Fruit fly (Drosophila melanogaster) whole organism, embryonic: Measurements from ENCODE around the gene Ubc6.

Experiments used
- Antp ChIP-seq: fragments of 200-800 bp; sonication (Bioruptor generic); optimal IDR thresholded peaks from 3 replicates; lab custom pipeline; 2016; ENCODE audit warnings: missing biosample characterization, missing genetic modification characterization
- B-H2 ChIP-seq: fragments of 200-800 bp; sonication (Bioruptor generic); optimal IDR thresholded peaks from 2 replicates; lab custom pipeline; 2018; ENCODE audit warnings: missing biosample characterization, mild to moderate bottlenecking, missing genetic modification characterization
- CG10979 ChIP-seq: fragments of 200-800 bp; sonication (Bioruptor generic); optimal IDR thresholded peaks from 2 replicates; lab custom pipeline; 2018; ENCODE audit warnings: missing biosample characterization, mild to moderate bottlenecking, missing genetic modification characterization, moderate library complexity
- CG15601 ChIP-seq: fragments of 200-800 bp; sonication (Bioruptor generic); optimal IDR thresholded peaks from 3 replicates; lab custom pipeline; 2019; ENCODE audit warnings: missing biosample characterization, mild to moderate bottlenecking, missing genetic modification characterization, moderate library complexity
- CG17359 ChIP-seq: fragments of 200-800 bp; sonication (Bioruptor generic); optimal IDR thresholded peaks from 3 replicates; lab custom pipeline; 2018; ENCODE audit warnings: missing biosample characterization, mild to moderate bottlenecking, missing genetic modification characterization, moderate library complexity
- CG17361 ChIP-seq: fragments of 200-800 bp; sonication (Bioruptor generic); IDR thresholded peaks from 3 replicates; pipeline ENCODE4 v1.3.6; 2022; ENCODE audit warnings: missing biosample characterization, missing genetic modification characterization
- CG2129 ChIP-seq: fragments of 200-800 bp; sonication (Bioruptor generic); IDR thresholded peaks from 2 replicates; pipeline ENCODE4 v1.3.6; 2022; ENCODE audit warnings: missing biosample characterization, missing genetic modification characterization; ENCODE audit not compliant: partially characterized antibody
- CG2199 ChIP-seq: fragments of 200-800 bp; sonication (Bioruptor generic); IDR thresholded peaks from 3 replicates; pipeline ENCODE4 v1.3.6; 2022; ENCODE audit warnings: missing biosample characterization, missing genetic modification characterization
- CG2678 ChIP-seq: fragments of 200-800 bp; sonication (Bioruptor generic); optimal IDR thresholded peaks from 3 replicates; lab custom pipeline; 2019; ENCODE audit warnings: missing biosample characterization, mild to moderate bottlenecking, missing genetic modification characterization, moderate library complexity
- CG2712 ChIP-seq: fragments of 200-800 bp; optimal IDR thresholded peaks from 3 replicates; lab custom pipeline; 2019; ENCODE audit warnings: missing biosample characterization, mild to moderate bottlenecking, missing genetic modification characterization, moderate library complexity
- CG33557 ChIP-seq: fragments of 200-800 bp; sonication (Bioruptor generic); optimal IDR thresholded peaks from 2 replicates; lab custom pipeline; 2019; ENCODE audit warnings: missing biosample characterization, mild to moderate bottlenecking, missing genetic modification characterization, moderate library complexity
- CG3838 ChIP-seq: fragments of 200-800 bp; sonication (Bioruptor generic); optimal IDR thresholded peaks from 3 replicates; lab custom pipeline; 2016; ENCODE audit warnings: missing biosample characterization, missing genetic modification characterization
- CG4707 ChIP-seq: fragments of 200-800 bp; sonication (Bioruptor generic); optimal IDR thresholded peaks from 2 replicates; lab custom pipeline; 2018; ENCODE audit warnings: missing biosample characterization, mild to moderate bottlenecking, missing genetic modification characterization, moderate library complexity
- CG6272 ChIP-seq: fragments of 200-800 bp; sonication (Bioruptor generic); IDR thresholded peaks from 2 replicates; pipeline ENCODE4 v1.3.6; 2022; ENCODE audit warnings: missing biosample characterization, missing genetic modification characterization
- CG7357 ChIP-seq: fragments of 200-800 bp; sonication (Bioruptor generic); IDR thresholded peaks from 3 replicates; pipeline ENCODE4 v1.3.6; 2022; ENCODE audit warnings: missing biosample characterization, missing genetic modification characterization
- CG7987 ChIP-seq: fragments of 200-800 bp; sonication (Bioruptor generic); optimal IDR thresholded peaks from 2 replicates; lab custom pipeline; 2018; ENCODE audit warnings: missing biosample characterization, mild to moderate bottlenecking, missing genetic modification characterization, moderate library complexity
- CG8089 ChIP-seq: fragments of 200-800 bp; sonication (Bioruptor generic); optimal IDR thresholded peaks from 3 replicates; lab custom pipeline; 2016; ENCODE audit warnings: missing biosample characterization, missing genetic modification characterization
- CG8944 ChIP-seq: fragments of 200-800 bp; sonication (Bioruptor generic); optimal IDR thresholded peaks from 3 replicates; lab custom pipeline; 2016; ENCODE audit warnings: missing biosample characterization, missing genetic modification characterization
- CG9797 ChIP-seq: fragments of 200-800 bp; sonication (Bioruptor generic); optimal IDR thresholded peaks from 3 replicates; lab custom pipeline; 2018; ENCODE audit warnings: missing biosample characterization, mild to moderate bottlenecking, missing genetic modification characterization
- Dip2 ChIP-seq: fragments of 200-800 bp; sonication (Bioruptor generic); IDR thresholded peaks from 2 replicates; pipeline ENCODE4 v1.3.6; 2022; ENCODE audit warnings: missing biosample characterization, missing genetic modification characterization
- HLH3B ChIP-seq: fragments of 200-800 bp; sonication (Bioruptor generic); IDR thresholded peaks from 2 replicates; pipeline ENCODE4 v1.3.6; 2022; ENCODE audit warnings: missing biosample characterization, missing genetic modification characterization
- Hand ChIP-seq: fragments of 200-800 bp; sonication (Bioruptor generic); optimal IDR thresholded peaks from 2 replicates; lab custom pipeline; 2017; ENCODE audit warnings: mild to moderate bottlenecking, missing biosample characterization, missing genetic modification reagents, missing genetic modification characterization
- Mad ChIP-seq: fragments of 200-800 bp; sonication (Bioruptor generic); optimal IDR thresholded peaks from 2 replicates; lab custom pipeline; 2016; ENCODE audit warnings: missing biosample characterization, missing genetic modification characterization
- Med ChIP-seq: fragments of 200-800 bp; sonication (Bioruptor generic); peaks from one replicate; lab custom pipeline; 2016; ENCODE audit warnings: missing biosample characterization, missing genetic modification characterization, mild to moderate bottlenecking, inconsistent platforms, moderate library complexity
- Mes4 ChIP-seq: fragments of 200-800 bp; sonication (Bioruptor generic); optimal IDR thresholded peaks from 2 replicates; lab custom pipeline; 2016; ENCODE audit warnings: missing biosample characterization, missing genetic modification characterization
- Mrtf ChIP-seq: fragments of 200-800 bp; sonication (Bioruptor generic); IDR thresholded peaks from 3 replicates; pipeline ENCODE4 v1.3.6; 2022; ENCODE audit warnings: missing biosample characterization, missing genetic modification characterization
- NC2β ChIP-seq: fragments of 200-800 bp; sonication (Bioruptor generic); optimal IDR thresholded peaks from 2 replicates; lab custom pipeline; 2016; ENCODE audit warnings: missing biosample characterization, missing genetic modification characterization
- Oaz ChIP-seq: fragments of 200-800 bp; sonication (Bioruptor generic); IDR thresholded peaks from 2 replicates; pipeline ENCODE4 v1.3.6; 2022; ENCODE audit warnings: missing biosample characterization, missing genetic modification characterization
- PHDP ChIP-seq: fragments of 200-800 bp; sonication (Bioruptor generic); optimal IDR thresholded peaks from 3 replicates; lab custom pipeline; 2018; ENCODE audit warnings: missing biosample characterization, mild to moderate bottlenecking, missing genetic modification characterization, moderate library complexity
- Ptx1 ChIP-seq: fragments of 200-800 bp; sonication (Bioruptor generic); IDR thresholded peaks from 2 replicates; pipeline ENCODE4 v1.3.6; 2022; ENCODE audit warnings: missing biosample characterization, missing genetic modification characterization
- Sin3A ChIP-seq: fragments of >200 bp; optimal IDR thresholded peaks from 2 replicates; lab custom pipeline; 2018
- Taf1 ChIP-seq: fragments of 200-800 bp; sonication (Bioruptor generic); IDR thresholded peaks from 2 replicates; pipeline ENCODE4 v1.3.6; 2022; ENCODE audit warnings: missing biosample characterization, missing genetic modification characterization
- br ChIP-seq: fragments of >200 bp; optimal IDR thresholded peaks from 2 replicates; lab custom pipeline; 2017
- caup ChIP-seq: fragments of 200-800 bp; sonication (Bioruptor generic); optimal IDR thresholded peaks from 3 replicates; lab custom pipeline; 2017; ENCODE audit warnings: missing biosample characterization, mild to moderate bottlenecking, missing genetic modification characterization, moderate library complexity; ENCODE audit not compliant: severe bottlenecking
- ems ChIP-seq: fragments of 200-800 bp; sonication (Bioruptor generic); optimal IDR thresholded peaks from 3 replicates; lab custom pipeline; 2016; ENCODE audit warnings: missing biosample characterization, missing genetic modification characterization
- eve ChIP-seq, 2 experiments: fragments of >200 bp; optimal IDR thresholded peaks; 2 replicates each; lab custom pipeline; 2017; ENCODE audit warnings: missing biosample characterization in 2 of 2, missing genetic modification characterization in 2 of 2
- gsb-n ChIP-seq: fragments of 200-800 bp; sonication (Bioruptor generic); optimal IDR thresholded peaks from 3 replicates; lab custom pipeline; 2018; ENCODE audit warnings: missing biosample characterization, mild to moderate bottlenecking, missing genetic modification characterization
- gt ChIP-seq: fragments of 200-800 bp; sonication (Bioruptor generic); IDR thresholded peaks from 2 replicates; pipeline ENCODE4 v1.3.6; 2022; ENCODE audit warnings: missing biosample characterization, missing genetic modification characterization
- maf-S ChIP-seq: fragments of 200-800 bp; sonication (Bioruptor generic); optimal IDR thresholded peaks from 2 replicates; lab custom pipeline; 2016; ENCODE audit warnings: missing biosample characterization, missing genetic modification characterization
- pb ChIP-seq: fragments of 200-800 bp; sonication (Bioruptor generic); optimal IDR thresholded peaks from 3 replicates; lab custom pipeline; 2016; ENCODE audit warnings: missing biosample characterization, missing genetic modification characterization
- pros ChIP-seq: fragments of 200-800 bp; sonication (Bioruptor generic); optimal IDR thresholded peaks from 3 replicates; lab custom pipeline; 2019; ENCODE audit warnings: missing biosample characterization, mild to moderate bottlenecking, missing genetic modification characterization, moderate library complexity
- ro ChIP-seq: fragments of 200-800 bp; sonication (Bioruptor generic); IDR thresholded peaks from 2 replicates; pipeline ENCODE4 v1.3.6; 2022; ENCODE audit warnings: missing biosample characterization, missing genetic modification characterization
- row ChIP-seq: fragments of 200-800 bp; sonication (Bioruptor generic); IDR thresholded peaks from 3 replicates; pipeline ENCODE4 v1.3.6; 2022; ENCODE audit warnings: missing biosample characterization, missing genetic modification characterization
- scrt ChIP-seq: fragments of 200-800 bp; sonication (Bioruptor generic); optimal IDR thresholded peaks from 2 replicates; lab custom pipeline; 2018; ENCODE audit warnings: missing biosample characterization, mild to moderate bottlenecking, missing genetic modification characterization, moderate library complexity
- shn ChIP-seq: fragments of 200-800 bp; sonication (Bioruptor generic); optimal IDR thresholded peaks from 3 replicates; lab custom pipeline; 2016; ENCODE audit warnings: missing biosample characterization, missing genetic modification characterization
- sim ChIP-seq: fragments of 200-800 bp; sonication (Bioruptor generic); IDR thresholded peaks from 2 replicates; pipeline ENCODE4 v1.3.6; 2022; ENCODE audit warnings: missing biosample characterization, missing genetic modification characterization
- sna ChIP-seq: fragments of 200-800 bp; sonication (Bioruptor generic); IDR thresholded peaks from 2 replicates; pipeline ENCODE4 v1.3.6; 2022; ENCODE audit warnings: missing biosample characterization, missing genetic modification characterization; ENCODE audit not compliant: partially characterized antibody
- toy ChIP-seq: fragments of 200-800 bp; sonication (Bioruptor generic); IDR thresholded peaks from 2 replicates; pipeline ENCODE4 v1.3.6; 2022; ENCODE audit warnings: missing biosample characterization, missing genetic modification characterization
- trem ChIP-seq: fragments of 200-800 bp; optimal IDR thresholded peaks from 3 replicates; lab custom pipeline; 2019; ENCODE audit warnings: missing biosample characterization, mild to moderate bottlenecking, missing genetic modification characterization, moderate library complexity
- tup ChIP-seq: fragments of 200-800 bp; sonication (Bioruptor generic); optimal IDR thresholded peaks from 2 replicates; lab custom pipeline; 2016; ENCODE audit warnings: missing biosample characterization, mild to moderate bottlenecking, missing genetic modification characterization, moderate library complexity
- vfl ChIP-seq: fragments of 200-800 bp; sonication (Bioruptor generic); optimal IDR thresholded peaks from 2 replicates; lab custom pipeline; 2016; ENCODE audit warnings: missing biosample characterization, missing genetic modification characterization
- zen ChIP-seq: fragments of 200-800 bp; sonication (Bioruptor generic); optimal IDR thresholded peaks from 3 replicates; lab custom pipeline; 2018; ENCODE audit warnings: missing biosample characterization, mild to moderate bottlenecking, missing genetic modification characterization, moderate library complexity

Gene Ubc6

dm6 chr3R:4979143-4979728 lies 26.8 kb upstream of the Ubc6 start (continued):
- TF ChIP-seq eve (GFP tag; optimal IDR thresholded peaks at IDR 0.05; lab: Kevin White, UChicago) = peak in 1 of 2 experiments; percentile 55
- no peak for TF ChIP-seq Mad (GFP tag; lab: Kevin White, UChicago)
- TF ChIP-seq Dip2 (GFP tag; lab: Robert Waterston, UW) = no peak
- peak; percentile 28 for TF ChIP-seq trem (tag; lab: Kevin White, UChicago)
- TF ChIP-seq CG3838 (GFP tag; lab: Kevin White, UChicago) = no peak
- no peak for TF ChIP-seq sna (GFP tag; lab: Robert Waterston, UW)
- TF ChIP-seq Sin3A = no peak
- TF ChIP-seq NC2β = no peak
- peak; percentile 7 for TF ChIP-seq CG17359 (tag; lab: Kevin White, UChicago)
- peak; percentile 32 for TF ChIP-seq CG10979 (tag; lab: Kevin White, UChicago)
- TF ChIP-seq Antp (GFP tag; lab: Kevin White, UChicago) = no peak
- TF ChIP-seq CG2678 (tag; lab: Kevin White, UChicago) = no peak
- TF ChIP-seq CG2129 (GFP tag; lab: Robert Waterston, UW) = no peak
- no peak for TF ChIP-seq Hand
- no peak for TF ChIP-seq ems (GFP tag; lab: Kevin White, UChicago)
- no peak for TF ChIP-seq Taf1 (GFP tag; lab: Robert Waterston, UW)
- no peak for TF ChIP-seq vfl (GFP tag; lab: Kevin White, UChicago)
- no peak for TF ChIP-seq tup
- TF ChIP-seq Mes4 (GFP tag; lab: Kevin White, UChicago) = no peak
- TF ChIP-seq gt = no peak
- TF ChIP-seq Med (GFP tag; lab: Kevin White, UChicago) = peak; percentile 39
- TF ChIP-seq CG4707 = no peak
- no peak for TF ChIP-seq toy (GFP tag; lab: Robert Waterston, UW)
- TF ChIP-seq Mrtf (GFP tag; lab: Robert Waterston, UW) = no peak
- no peak for TF ChIP-seq CG15601 (tag; lab: Kevin White, UChicago)
- TF ChIP-seq CG7357 (GFP tag; lab: Robert Waterston, UW) = no peak
- no peak for TF ChIP-seq sim
- 0 out of 2 replicates have a peak, but pooled peaks have one; percentile 15 for TF ChIP-seq Ptx1 (GFP tag; lab: Robert Waterston, UW)
- TF ChIP-seq maf-S (GFP tag; lab: Kevin White, UChicago) = no peak
- TF ChIP-seq CG6272 (GFP tag; lab: Robert Waterston, UW) = no peak
- no peak for TF ChIP-seq ro (GFP tag; lab: Robert Waterston, UW)
- no peak for TF ChIP-seq caup (GFP tag; lab: Kevin White, UChicago)
- no peak for TF ChIP-seq CG8944 (GFP tag; lab: Kevin White, UChicago)
- no peak for TF ChIP-seq B-H2 (GFP tag; lab: Kevin White, UChicago)
- peak; percentile 38 for TF ChIP-seq zen (tag; lab: Kevin White, UChicago)
- TF ChIP-seq gsb-n (tag; lab: Kevin White, UChicago) = no peak
- TF ChIP-seq CG2199 (GFP tag; lab: Robert Waterston, UW) = no peak
- TF ChIP-seq CG17361 (GFP tag; lab: Robert Waterston, UW) = peak; percentile 57; the same call in 2 of the 3 replicates
- peak; percentile 15 for TF ChIP-seq CG33557 (GFP tag; lab: Kevin White, UChicago)
- no peak for TF ChIP-seq scrt (GFP tag; lab: Kevin White, UChicago)
- no peak for TF ChIP-seq shn
- TF ChIP-seq CG9797 (GFP tag; lab: Kevin White, UChicago) = no peak
- TF ChIP-seq CG2712 (tag; lab: Kevin White, UChicago) = peak; percentile 44
- TF ChIP-seq pb (GFP tag; lab: Kevin White, UChicago) = no peak
- no peak for TF ChIP-seq CG7987 (GFP tag; lab: Kevin White, UChicago)
- TF ChIP-seq HLH3B (GFP tag; lab: Robert Waterston, UW) = no peak
- TF ChIP-seq row (GFP tag; lab: Robert Waterston, UW) = peak; percentile 31; the same call in 2 of the 3 replicates
- TF ChIP-seq PHDP = no peak
- no peak for TF ChIP-seq br
- no peak for TF ChIP-seq Oaz
- no peak for TF ChIP-seq pros (GFP tag; lab: Kevin White, UChicago)
- TF ChIP-seq CG8089 (GFP tag; lab: Kevin White, UChicago) = no peak
